Worm (Caenorhabditis elegans) whole organism, L4/young adult: ENCODE measurements around the gene C32D5.8.

Source experiments
- W03F9.2 ChIP-seq: fragments of 150-350 bp; optimal IDR thresholded peaks from 2 replicates; lab custom pipeline; 2014; ENCODE audit warnings: missing biosample characterization, missing genetic modification characterization
- dao-5 ChIP-seq: sonication (generic microtip); optimal IDR thresholded peaks from 2 replicates; lab custom pipeline; 2016; ENCODE audit warnings: missing genotype, missing genetic modification characterization, moderate library complexity, missing compliant biosample characterization
- him-1 ChIP-seq: sonication (generic microtip); optimal IDR thresholded peaks from 2 replicates; lab custom pipeline; 2016; ENCODE audit warnings: missing genotype, missing genetic modification reagents, missing genetic modification characterization, missing compliant biosample characterization

ce11 chrII:6345195-6346158 lies at the start of gene C32D5.8:
- TF ChIP-seq dao-5 (tag; lab: Kevin White, UChicago), result no peak
- no peak for TF ChIP-seq him-1 (tag; lab: Kevin White, UChicago)
- no peak for TF ChIP-seq W03F9.2 (tag; lab: Kevin White, UChicago)
